Fruit fly (Drosophila melanogaster) whole organism, embryonic: ENCODE data around the gene CG5973.

Experiments used
- Blimp-1 ChIP-seq: fragments of 200-800 bp; sonication (Bioruptor generic); optimal IDR thresholded peaks from 3 replicates; lab custom pipeline; 2018; ENCODE audit warnings: missing biosample characterization, missing genetic modification characterization, mild to moderate bottlenecking, moderate library complexity, missing genetic modification reagents
- CG10565 ChIP-seq: fragments of 200-800 bp; sonication (Bioruptor generic); optimal IDR thresholded peaks from 3 replicates; lab custom pipeline; 2016; ENCODE audit warnings: missing biosample characterization, mild to moderate bottlenecking, missing genetic modification characterization
- CG12299 ChIP-seq: fragments of 200-800 bp; sonication (Bioruptor generic); optimal IDR thresholded peaks from 2 replicates; lab custom pipeline; 2018; ENCODE audit warnings: missing biosample characterization, mild to moderate bottlenecking, missing genetic modification characterization
- CG12391 ChIP-seq: fragments of 200-800 bp; sonication (Bioruptor generic); optimal IDR thresholded peaks from 3 replicates; lab custom pipeline; 2018; ENCODE audit warnings: missing biosample characterization, mild to moderate bottlenecking, missing genetic modification characterization, moderate library complexity
- CG12769 ChIP-seq: fragments of 200-800 bp; sonication (Bioruptor generic); optimal IDR thresholded peaks from 2 replicates; lab custom pipeline; 2019; ENCODE audit warnings: missing biosample characterization, mild to moderate bottlenecking, missing genetic modification characterization, moderate library complexity
- CG13424 ChIP-seq: fragments of 200-800 bp; sonication (Bioruptor generic); optimal IDR thresholded peaks from 2 replicates; lab custom pipeline; 2019; ENCODE audit warnings: missing biosample characterization, mild to moderate bottlenecking, missing genetic modification characterization, moderate library complexity
- CG13624 ChIP-seq: fragments of 200-800 bp; sonication (Bioruptor generic); optimal IDR thresholded peaks from 2 replicates; lab custom pipeline; 2016; ENCODE audit warnings: missing biosample characterization, missing genetic modification characterization
- CG14710 ChIP-seq: fragments of 200-800 bp; sonication (Bioruptor generic); optimal IDR thresholded peaks from 3 replicates; lab custom pipeline; 2019; ENCODE audit warnings: missing biosample characterization, mild to moderate bottlenecking, missing genetic modification characterization, moderate library complexity
- CG15011 ChIP-seq: fragments of 200-800 bp; sonication (Bioruptor generic); optimal IDR thresholded peaks from 3 replicates; lab custom pipeline; 2018; ENCODE audit warnings: missing biosample characterization, mild to moderate bottlenecking, missing genetic modification characterization
- CG17361 ChIP-seq: fragments of 200-800 bp; sonication (Bioruptor generic); IDR thresholded peaks from 3 replicates; pipeline ENCODE4 v1.3.6; 2022; ENCODE audit warnings: missing biosample characterization, missing genetic modification characterization
- CG17568 ChIP-seq: fragments of 200-800 bp; sonication (Bioruptor generic); optimal IDR thresholded peaks from 2 replicates; lab custom pipeline; 2018; ENCODE audit warnings: missing biosample characterization, mild to moderate bottlenecking, missing genetic modification characterization, moderate library complexity
- CG18599 ChIP-seq: fragments of 200-800 bp; sonication (Bioruptor generic); optimal IDR thresholded peaks from 3 replicates; lab custom pipeline; 2017; ENCODE audit warnings: missing biosample characterization, missing genetic modification characterization, mild to moderate bottlenecking, moderate library complexity, missing genetic modification reagents
- CG18764 ChIP-seq: fragments of 200-800 bp; sonication (Bioruptor generic); optimal IDR thresholded peaks from 3 replicates; lab custom pipeline; 2016; ENCODE audit warnings: missing biosample characterization, missing genetic modification characterization
- CG31441 ChIP-seq: fragments of 200-800 bp; sonication (Bioruptor generic); IDR thresholded peaks from 2 replicates; pipeline ENCODE4 v1.3.6; 2022; ENCODE audit warnings: missing biosample characterization, missing genetic modification characterization
- CG32532 ChIP-seq: fragments of 200-800 bp; sonication (Bioruptor generic); IDR thresholded peaks from 2 replicates; pipeline ENCODE4 v1.3.6; 2022; ENCODE audit warnings: missing biosample characterization, missing genetic modification characterization
- CG32767 ChIP-seq: fragments of 200-800 bp; sonication (Bioruptor generic); IDR thresholded peaks from 2 replicates; pipeline ENCODE4 v1.3.6; 2022; ENCODE audit warnings: missing biosample characterization, missing genetic modification characterization
- CG4404 ChIP-seq: fragments of 200-800 bp; sonication (Bioruptor generic); IDR thresholded peaks from 2 replicates; pipeline ENCODE4 v1.3.6; 2022; ENCODE audit warnings: missing biosample characterization, missing genetic modification characterization
- CG4854 ChIP-seq: fragments of 200-800 bp; sonication (Bioruptor generic); optimal IDR thresholded peaks from 2 replicates; lab custom pipeline; 2016; ENCODE audit warnings: missing biosample characterization, missing genetic modification characterization, inconsistent platforms
- CG5245 ChIP-seq: fragments of 200-800 bp; sonication (Bioruptor generic); optimal IDR thresholded peaks from 3 replicates; lab custom pipeline; 2016; ENCODE audit warnings: missing biosample characterization, missing genetic modification characterization
- CG6765 ChIP-seq: fragments of 200-800 bp; sonication (Bioruptor generic); optimal IDR thresholded peaks from 3 replicates; lab custom pipeline; 2017; ENCODE audit warnings: missing biosample characterization, mild to moderate bottlenecking, missing genetic modification characterization
- CG6813 ChIP-seq: fragments of 200-800 bp; sonication (Bioruptor generic); optimal IDR thresholded peaks from 2 replicates; lab custom pipeline; 2017; ENCODE audit warnings: missing biosample characterization, missing genetic modification characterization, mild to moderate bottlenecking, moderate library complexity, missing genetic modification reagents
- CG7745 ChIP-seq: fragments of 200-800 bp; sonication (Bioruptor generic); optimal IDR thresholded peaks from 2 replicates; lab custom pipeline; 2018; ENCODE audit warnings: missing biosample characterization, mild to moderate bottlenecking, missing genetic modification characterization, moderate library complexity
- CG7786 ChIP-seq: fragments of 200-800 bp; sonication (Bioruptor generic); optimal IDR thresholded peaks from 2 replicates; lab custom pipeline; 2016; ENCODE audit warnings: missing biosample characterization, missing genetic modification characterization
- CG7839 ChIP-seq: fragments of 200-800 bp; sonication (Bioruptor generic); optimal IDR thresholded peaks from 3 replicates; lab custom pipeline; 2018; ENCODE audit warnings: missing biosample characterization, mild to moderate bottlenecking, missing genetic modification characterization, moderate library complexity
- CG8924 ChIP-seq: fragments of 200-800 bp; optimal IDR thresholded peaks from 3 replicates; lab custom pipeline; 2019; ENCODE audit warnings: missing biosample characterization, mild to moderate bottlenecking, missing genetic modification characterization, moderate library complexity
- Dek ChIP-seq: fragments of 200-800 bp; sonication (Bioruptor generic); optimal IDR thresholded peaks from 3 replicates; lab custom pipeline; 2019; ENCODE audit warnings: missing biosample characterization, mild to moderate bottlenecking, missing genetic modification characterization, moderate library complexity
- Dfd ChIP-seq, 2 experiments: fragments of >200 bp; optimal IDR thresholded peaks; 2 replicates each; lab custom pipeline; 2017; ENCODE audit warnings: missing biosample characterization in 2 of 2, missing genetic modification characterization in 2 of 2
- Dip2 ChIP-seq: fragments of 200-800 bp; sonication (Bioruptor generic); IDR thresholded peaks from 2 replicates; pipeline ENCODE4 v1.3.6; 2022; ENCODE audit warnings: missing biosample characterization, missing genetic modification characterization
- Dp ChIP-seq: fragments of 200-800 bp; sonication (Bioruptor generic); optimal IDR thresholded peaks from 2 replicates; lab custom pipeline; 2018; ENCODE audit warnings: missing biosample characterization, mild to moderate bottlenecking, missing genetic modification characterization, moderate library complexity
- Drgx ChIP-seq: fragments of 200-800 bp; sonication (Bioruptor generic); IDR thresholded peaks from 2 replicates; pipeline ENCODE4 v1.3.6; 2022; ENCODE audit warnings: missing biosample characterization, missing genetic modification characterization
- ERR ChIP-seq: fragments of 200-800 bp; sonication (Bioruptor generic); optimal IDR thresholded peaks from 2 replicates; lab custom pipeline; 2016; ENCODE audit warnings: missing biosample characterization, missing genetic modification characterization
- H2.0 ChIP-seq: fragments of 200-800 bp; sonication (Bioruptor generic); IDR thresholded peaks from 2 replicates; pipeline ENCODE4 v1.3.6; 2022; ENCODE audit warnings: missing biosample characterization, missing genetic modification characterization
- Mad ChIP-seq: fragments of 200-800 bp; sonication (Bioruptor generic); optimal IDR thresholded peaks from 2 replicates; lab custom pipeline; 2016; ENCODE audit warnings: missing biosample characterization, missing genetic modification characterization
- Myb ChIP-seq: fragments of 200-800 bp; sonication (Bioruptor generic); optimal IDR thresholded peaks from 2 replicates; lab custom pipeline; 2016; ENCODE audit warnings: missing biosample characterization, missing genetic modification characterization
- NK7.1 ChIP-seq: fragments of 200-800 bp; sonication (Bioruptor generic); optimal IDR thresholded peaks from 3 replicates; lab custom pipeline; 2016; ENCODE audit warnings: missing biosample characterization, missing genetic modification characterization
- Side ChIP-seq: fragments of 200-800 bp; sonication (Bioruptor generic); optimal IDR thresholded peaks from 2 replicates; lab custom pipeline; 2016; ENCODE audit warnings: missing biosample characterization, missing genetic modification characterization
- Taf1 ChIP-seq: fragments of 200-800 bp; sonication (Bioruptor generic); IDR thresholded peaks from 2 replicates; pipeline ENCODE4 v1.3.6; 2022; ENCODE audit warnings: missing biosample characterization, missing genetic modification characterization
- Trl ChIP-seq, 3 experiments: fragments of >200 bp in 2 of 3; fragments of 200-800 bp in 1 of 3; sonication (Bioruptor generic) in 1 of 3; optimal IDR thresholded peaks; 2 replicates in 1 of 3; 3 replicates in 2 of 3; lab custom pipeline; 2016 to 2017; ENCODE audit warnings: missing biosample characterization in 1 of 3, missing genetic modification characterization in 1 of 3
- ac ChIP-seq: fragments of 200-800 bp; sonication (Bioruptor generic); optimal IDR thresholded peaks from 3 replicates; lab custom pipeline; 2017; ENCODE audit warnings: missing biosample characterization, mild to moderate bottlenecking, missing genetic modification characterization
- bab2 ChIP-seq: fragments of 200-800 bp; sonication (Bioruptor generic); optimal IDR thresholded peaks from 2 replicates; lab custom pipeline; 2016; ENCODE audit warnings: missing biosample characterization, missing genetic modification characterization
- corto ChIP-seq: fragments of 200-800 bp; sonication (Bioruptor generic); optimal IDR thresholded peaks from 2 replicates; lab custom pipeline; 2016; ENCODE audit warnings: missing biosample characterization, mild to moderate bottlenecking, missing genetic modification characterization, moderate library complexity
- crol ChIP-seq: fragments of 200-800 bp; sonication (Bioruptor generic); IDR thresholded peaks from 2 replicates; pipeline ENCODE4 v1.3.6; 2022; ENCODE audit warnings: missing biosample characterization, missing genetic modification characterization
- dimm ChIP-seq: fragments of 200-800 bp; sonication (Bioruptor generic); IDR thresholded peaks from 2 replicates; pipeline ENCODE4 v1.3.6; 2022; ENCODE audit warnings: missing biosample characterization, missing genetic modification characterization
- eve ChIP-seq, 2 experiments: fragments of >200 bp; optimal IDR thresholded peaks; 2 replicates each; lab custom pipeline; 2017; ENCODE audit warnings: missing biosample characterization in 2 of 2, missing genetic modification characterization in 2 of 2
- fd96Cb ChIP-seq: fragments of 200-800 bp; sonication (Bioruptor generic); optimal IDR thresholded peaks from 2 replicates; lab custom pipeline; 2018; ENCODE audit warnings: missing biosample characterization, mild to moderate bottlenecking, missing genetic modification characterization, moderate library complexity
- her ChIP-seq: fragments of 200-800 bp; sonication (Bioruptor generic); optimal IDR thresholded peaks from 2 replicates; lab custom pipeline; 2016; ENCODE audit warnings: missing biosample characterization, missing genetic modification characterization
- insv ChIP-seq, 2 experiments: fragments of 200-800 bp; sonication (Bioruptor generic); optimal IDR thresholded peaks; 3 replicates each; lab custom pipeline; 2016 to 2018; ENCODE audit warnings: missing biosample characterization in 2 of 2, missing genetic modification characterization in 2 of 2
- knrl ChIP-seq: fragments of 200-800 bp; sonication (Bioruptor generic); IDR thresholded peaks from 3 replicates; pipeline ENCODE4 v1.3.6; 2022; ENCODE audit warnings: missing biosample characterization, missing genetic modification characterization; ENCODE audit not compliant: partially characterized antibody
- sd ChIP-seq: fragments of 200-800 bp; sonication (Bioruptor generic); optimal IDR thresholded peaks from 3 replicates; lab custom pipeline; 2018; ENCODE audit warnings: missing biosample characterization, mild to moderate bottlenecking, missing genetic modification characterization, moderate library complexity
- unc-4 ChIP-seq: fragments of 200-800 bp; sonication (Bioruptor generic); IDR thresholded peaks from 2 replicates; pipeline ENCODE4 v1.3.6; 2022; ENCODE audit warnings: missing biosample characterization, missing genetic modification characterization; ENCODE audit not compliant: partially characterized antibody

CG5973 gene

DNA sequence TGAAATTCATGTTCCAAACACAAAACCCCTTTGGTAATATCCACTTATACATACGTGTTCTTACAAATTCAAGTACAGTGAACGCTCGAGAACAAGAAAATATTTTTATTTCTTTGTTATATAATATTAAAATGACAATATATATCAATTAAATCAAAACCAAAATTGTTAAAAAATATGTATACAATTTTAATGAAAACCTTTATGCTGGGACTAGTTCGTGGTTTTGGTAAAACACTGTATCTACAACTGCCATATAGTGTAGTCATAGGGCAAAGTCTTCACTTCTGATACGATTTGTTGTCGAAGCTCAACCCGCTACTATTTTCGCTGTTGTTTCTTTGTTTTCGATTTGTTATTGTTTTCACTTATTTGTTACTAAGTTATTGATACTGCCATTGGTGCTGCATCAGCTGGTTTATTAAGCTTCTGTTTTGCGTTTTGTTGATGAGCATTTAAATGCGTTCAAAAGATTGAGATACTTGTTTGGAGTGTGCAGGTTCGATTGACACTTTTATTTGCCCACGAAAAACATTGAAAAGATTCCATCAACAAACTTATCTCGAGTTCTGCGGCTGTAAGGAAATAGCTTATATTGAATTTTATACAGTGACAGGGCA lies 2.4 kb upstream of the CG5973 start (continued):
- TF ChIP-seq Dp (GFP tag; lab: Kevin White, UChicago) (no peak), CG6765 (GFP tag; lab: Kevin White, UChicago) (peak; percentile 2), CG17361 (GFP tag; lab: Robert Waterston, UW) (no peak), CG32532 (GFP tag; lab: Robert Waterston, UW) (peak; percentile 77), Dip2 (GFP tag; lab: Robert Waterston, UW) (no peak), her (no peak), Blimp-1 (GFP tag; lab: Kevin White, UChicago) (peak; percentile 36), CG32767 (peak; percentile 21; the same call in 1 of the 2 replicates), CG7745 (no peak), CG7839 (peak; percentile 42), Dfd (GFP tag; optimal IDR thresholded peaks at IDR 0.05; lab: Kevin White, UChicago) (no peak), ac (GFP tag; lab: Kevin White, UChicago) (no peak), CG13424 (tag; lab: Kevin White, UChicago) (peak; percentile 43), CG8924 (peak; percentile 61), Drgx (GFP tag; lab: Robert Waterston, UW) (peak; percentile 66), CG12391 (peak; percentile 35), CG18764 (no peak), CG17568 (GFP tag; lab: Kevin White, UChicago) (no peak), fd96Cb (tag; lab: Kevin White, UChicago) (no peak), corto (GFP tag; lab: Kevin White, UChicago) (no peak), CG7786 (GFP tag; lab: Kevin White, UChicago) (no peak), CG13624 (no peak), Side (GFP tag; lab: Kevin White, UChicago) (no peak), Trl (optimal IDR thresholded peaks at IDR 0.05; lab: Kevin White, UChicago) (no peak), Trl (GFP tag; optimal IDR thresholded peaks at IDR 0.05; lab: Kevin White, UChicago) (no peak), CG12299 (peak; percentile 28), H2.0 (peak; percentile 35), knrl (GFP tag; lab: Robert Waterston, UW) (no peak), ERR (GFP tag; lab: Kevin White, UChicago) (no peak), crol (GFP tag; lab: Robert Waterston, UW) (no peak), CG10565 (GFP tag; lab: Kevin White, UChicago) (no peak), Taf1 (GFP tag; lab: Robert Waterston, UW) (peak; percentile 74), CG18599 (GFP tag; lab: Kevin White, UChicago) (peak; percentile 67), sd (no peak), Dek (tag; lab: Kevin White, UChicago) (peak; percentile 45), Mad (GFP tag; lab: Kevin White, UChicago) (no peak), CG5245 (GFP tag; lab: Kevin White, UChicago) (no peak), CG6813 (GFP tag; lab: Kevin White, UChicago) (no peak), CG15011 (GFP tag; lab: Kevin White, UChicago) (no peak), NK7.1 (GFP tag; lab: Kevin White, UChicago) (no peak), unc-4 (no peak), CG12769 (tag; lab: Kevin White, UChicago) (no peak), insv (GFP tag; optimal IDR thresholded peaks at IDR 0.05; lab: Kevin White, UChicago) (no peak), CG31441 (0 out of 2 replicates have a peak, but pooled peaks have one; percentile 15), Myb (no peak), eve (GFP tag; optimal IDR thresholded peaks at IDR 0.05; lab: Kevin White, UChicago) (no peak), CG4854 (GFP tag; lab: Kevin White, UChicago) (no peak), dimm (GFP tag; lab: Robert Waterston, UW) (no peak), CG4404 (GFP tag; lab: Robert Waterston, UW) (no peak), bab2 (GFP tag; lab: Kevin White, UChicago) (no peak), CG14710 (no peak)
